Fruit fly (Drosophila melanogaster) whole organism, embryonic: ENCODE results near the gene unk.

Source experiments
- ATbp ChIP-seq: fragments of 200-800 bp; sonication (Bioruptor generic); optimal IDR thresholded peaks from 2 replicates; lab custom pipeline; 2017; ENCODE audit warnings: missing biosample characterization, mild to moderate bottlenecking, missing genetic modification characterization, missing genetic modification reagents
- B-H2 ChIP-seq: fragments of 200-800 bp; sonication (Bioruptor generic); optimal IDR thresholded peaks from 2 replicates; lab custom pipeline; 2018; ENCODE audit warnings: missing biosample characterization, mild to moderate bottlenecking, missing genetic modification characterization
- BEAF-32 ChIP-seq: fragments of 200-800 bp; sonication (Bioruptor generic); optimal IDR thresholded peaks from 3 replicates; lab custom pipeline; 2017; ENCODE audit warnings: missing biosample characterization, missing genetic modification characterization, mild to moderate bottlenecking, moderate library complexity, missing genetic modification reagents
- BtbVII ChIP-seq: fragments of 200-800 bp; sonication (Bioruptor generic); optimal IDR thresholded peaks from 3 replicates; lab custom pipeline; 2017; ENCODE audit warnings: missing biosample characterization, mild to moderate bottlenecking, missing genetic modification characterization
- CG10366 ChIP-seq: fragments of 200-800 bp; sonication (Bioruptor generic); IDR thresholded peaks from 2 replicates; pipeline ENCODE4 v1.3.6; 2022; ENCODE audit warnings: missing biosample characterization, missing genetic modification characterization
- CG10543 ChIP-seq: fragments of 200-800 bp; sonication (Bioruptor generic); optimal IDR thresholded peaks from 3 replicates; lab custom pipeline; 2017; ENCODE audit warnings: missing biosample characterization, mild to moderate bottlenecking, missing genetic modification characterization, moderate library complexity
- CG11247 ChIP-seq: fragments of 200-800 bp; sonication (Bioruptor generic); IDR thresholded peaks from 2 replicates; pipeline ENCODE4 v1.3.6; 2022; ENCODE audit warnings: missing biosample characterization, missing genetic modification characterization
- CG11504 ChIP-seq: fragments of 200-800 bp; sonication (Bioruptor generic); optimal IDR thresholded peaks from 3 replicates; lab custom pipeline; 2019; ENCODE audit warnings: missing biosample characterization, mild to moderate bottlenecking, missing genetic modification characterization, moderate library complexity
- CG11560 ChIP-seq: fragments of 200-800 bp; sonication (Bioruptor generic); IDR thresholded peaks from 3 replicates; pipeline ENCODE4 v1.3.6; 2022; ENCODE audit warnings: missing biosample characterization, missing genetic modification characterization
- CG12769 ChIP-seq: fragments of 200-800 bp; sonication (Bioruptor generic); optimal IDR thresholded peaks from 2 replicates; lab custom pipeline; 2019; ENCODE audit warnings: missing biosample characterization, mild to moderate bottlenecking, missing genetic modification characterization, moderate library complexity
- CG13296 ChIP-seq: fragments of 200-800 bp; sonication (Bioruptor generic); optimal IDR thresholded peaks from 3 replicates; lab custom pipeline; 2018; ENCODE audit warnings: missing biosample characterization, mild to moderate bottlenecking, missing genetic modification characterization
- CG13894 ChIP-seq: fragments of 200-800 bp; sonication (Bioruptor generic); optimal IDR thresholded peaks from 3 replicates; lab custom pipeline; 2018; ENCODE audit warnings: missing biosample characterization, mild to moderate bottlenecking, missing genetic modification characterization, moderate library complexity
- CG14860 ChIP-seq: fragments of 200-800 bp; sonication (Bioruptor generic); IDR thresholded peaks from 3 replicates; pipeline ENCODE4 v1.3.6; 2022; ENCODE audit warnings: missing biosample characterization, missing genetic modification characterization; ENCODE audit not compliant: partially characterized antibody
- CG1529 ChIP-seq: fragments of 200-800 bp; sonication (Bioruptor generic); optimal IDR thresholded peaks from 3 replicates; lab custom pipeline; 2018; ENCODE audit warnings: missing biosample characterization, missing genetic modification characterization
- CG18599 ChIP-seq: fragments of 200-800 bp; sonication (Bioruptor generic); optimal IDR thresholded peaks from 3 replicates; lab custom pipeline; 2017; ENCODE audit warnings: missing biosample characterization, missing genetic modification characterization, mild to moderate bottlenecking, moderate library complexity, missing genetic modification reagents
- CG31365 ChIP-seq: fragments of 200-800 bp; sonication (Bioruptor generic); optimal IDR thresholded peaks from 2 replicates; lab custom pipeline; 2018; ENCODE audit warnings: missing biosample characterization, mild to moderate bottlenecking, missing genetic modification characterization
- CG8290 ChIP-seq, 3 experiments: fragments of 200-800 bp; sonication (Bioruptor generic); optimal IDR thresholded peaks; 2 replicates each; lab custom pipeline; 2016 to 2019; ENCODE audit warnings: missing biosample characterization in 3 of 3, missing genetic modification characterization in 3 of 3, mild to moderate bottlenecking in 2 of 3, moderate library complexity in 1 of 3
- CkIIα-i1 ChIP-seq: fragments of 200-800 bp; sonication (Bioruptor generic); IDR thresholded peaks from 2 replicates; pipeline ENCODE4 v1.3.6; 2022; ENCODE audit warnings: missing biosample characterization, missing genetic modification characterization
- E2f1 ChIP-seq: fragments of 200-800 bp; sonication (Bioruptor generic); IDR thresholded peaks from 2 replicates; pipeline ENCODE4 v1.3.6; 2022; ENCODE audit warnings: missing biosample characterization, missing genetic modification characterization
- Ets97D ChIP-seq: fragments of 200-800 bp; sonication (Bioruptor generic); optimal IDR thresholded peaks from 3 replicates; lab custom pipeline; 2016; ENCODE audit warnings: missing biosample characterization, missing genetic modification characterization
- GATAe ChIP-seq: fragments of 200-800 bp; sonication (Bioruptor generic); conservative IDR thresholded peaks from 2 replicates; pipeline ENCODE4 v1.3.6; 2022; ENCODE audit warnings: missing biosample characterization, missing genetic modification characterization
- Hand ChIP-seq: fragments of 200-800 bp; sonication (Bioruptor generic); optimal IDR thresholded peaks from 2 replicates; lab custom pipeline; 2017; ENCODE audit warnings: mild to moderate bottlenecking, missing biosample characterization, missing genetic modification reagents, missing genetic modification characterization
- Lim3 ChIP-seq: fragments of 200-800 bp; sonication (Bioruptor generic); IDR thresholded peaks from 2 replicates; pipeline ENCODE4 v1.3.6; 2022; ENCODE audit warnings: missing biosample characterization, missing genetic modification characterization
- MESR4 ChIP-seq: fragments of 200-800 bp; sonication (Bioruptor generic); optimal IDR thresholded peaks from 2 replicates; lab custom pipeline; 2018; ENCODE audit warnings: missing biosample characterization, mild to moderate bottlenecking, missing genetic modification characterization, moderate library complexity
- MTF-1 ChIP-seq: fragments of 200-800 bp; sonication (Bioruptor generic); optimal IDR thresholded peaks from 2 replicates; lab custom pipeline; 2018; ENCODE audit warnings: missing biosample characterization, mild to moderate bottlenecking, missing genetic modification characterization, borderline replicate concordance
- NC2α ChIP-seq: fragments of 200-800 bp; sonication (Bioruptor generic); optimal IDR thresholded peaks from 2 replicates; lab custom pipeline; 2016; ENCODE audit warnings: missing biosample characterization, missing genetic modification characterization
- Nf-YC ChIP-seq: fragments of 200-800 bp; optimal IDR thresholded peaks from 3 replicates; lab custom pipeline; 2019; ENCODE audit warnings: missing biosample characterization, mild to moderate bottlenecking, missing genetic modification characterization, moderate library complexity
- bigmax ChIP-seq: fragments of 200-800 bp; sonication (Bioruptor generic); optimal IDR thresholded peaks from 2 replicates; lab custom pipeline; 2018; ENCODE audit warnings: missing biosample characterization, mild to moderate bottlenecking, missing genetic modification characterization
- cwo ChIP-seq: fragments of 200-800 bp; sonication (Bioruptor generic); optimal IDR thresholded peaks from 3 replicates; lab custom pipeline; 2017; ENCODE audit warnings: missing biosample characterization, missing genetic modification characterization, mild to moderate bottlenecking, moderate library complexity, missing genetic modification reagents
- dan ChIP-seq: fragments of 200-800 bp; sonication (Bioruptor generic); IDR thresholded peaks from 2 replicates; pipeline ENCODE4 v1.3.6; 2022; ENCODE audit warnings: missing biosample characterization, missing genetic modification characterization
- fd3F ChIP-seq: fragments of 200-800 bp; sonication (Bioruptor generic); optimal IDR thresholded peaks from 2 replicates; lab custom pipeline; 2018; ENCODE audit warnings: missing biosample characterization, mild to moderate bottlenecking, missing genetic modification characterization, moderate library complexity
- gem ChIP-seq: fragments of 200-800 bp; sonication (Bioruptor generic); optimal IDR thresholded peaks from 2 replicates; lab custom pipeline; 2019; ENCODE audit warnings: missing biosample characterization, mild to moderate bottlenecking, missing genetic modification characterization, moderate library complexity
- grau ChIP-seq: fragments of 200-800 bp; optimal IDR thresholded peaks from 3 replicates; lab custom pipeline; 2019; ENCODE audit warnings: missing biosample characterization, mild to moderate bottlenecking, missing genetic modification characterization, moderate library complexity
- gro ChIP-seq: fragments of 200-800 bp; sonication (Bioruptor generic); optimal IDR thresholded peaks from 2 replicates; lab custom pipeline; 2016; ENCODE audit warnings: missing biosample characterization, missing genetic modification characterization
- ken ChIP-seq: fragments of 200-800 bp; sonication (Bioruptor generic); IDR thresholded peaks from 3 replicates; pipeline ENCODE4 v1.3.6; 2022; ENCODE audit warnings: missing biosample characterization, missing genetic modification characterization
- klu ChIP-seq: fragments of 200-800 bp; sonication (Bioruptor generic); IDR thresholded peaks from 2 replicates; pipeline ENCODE4 v1.3.6; 2022; ENCODE audit warnings: missing biosample characterization, missing genetic modification characterization
- kni ChIP-seq: fragments of 200-800 bp; sonication (Bioruptor generic); optimal IDR thresholded peaks from 3 replicates; lab custom pipeline; 2017; ENCODE audit warnings: mild to moderate bottlenecking, missing biosample characterization, missing genetic modification reagents, missing genetic modification characterization
- otp ChIP-seq: fragments of 200-800 bp; sonication (Bioruptor generic); IDR thresholded peaks from 3 replicates; pipeline ENCODE4, ENCODE4 v1.3.6; 2022; ENCODE audit warnings: missing biosample characterization, missing genetic modification characterization
- peb ChIP-seq: fragments of 200-800 bp; sonication (Bioruptor generic); IDR thresholded peaks from 2 replicates; pipeline ENCODE4 v1.3.6; 2022; ENCODE audit warnings: missing biosample characterization, missing genetic modification characterization
- sens-2 ChIP-seq: fragments of 200-800 bp; sonication (Bioruptor generic); IDR thresholded peaks from 2 replicates; pipeline ENCODE4 v1.3.6; 2022; ENCODE audit warnings: missing biosample characterization, missing genetic modification characterization
- slp2 ChIP-seq: fragments of 200-800 bp; sonication (Bioruptor generic); optimal IDR thresholded peaks from 2 replicates; lab custom pipeline; 2016; ENCODE audit warnings: missing biosample characterization, missing genetic modification characterization
- sr ChIP-seq: fragments of 200-800 bp; sonication (Bioruptor generic); IDR thresholded peaks from 3 replicates; pipeline ENCODE4 v1.3.6; 2022; ENCODE audit warnings: missing biosample characterization, missing genetic modification characterization
- sug ChIP-seq: fragments of 200-800 bp; optimal IDR thresholded peaks from 2 replicates; lab custom pipeline; 2019; ENCODE audit warnings: missing biosample characterization, mild to moderate bottlenecking, missing genetic modification characterization, moderate library complexity
- tin ChIP-seq: fragments of 200-800 bp; sonication (Bioruptor generic); optimal IDR thresholded peaks from 3 replicates; lab custom pipeline; 2016; ENCODE audit warnings: missing biosample characterization, missing genetic modification characterization
- tio ChIP-seq: fragments of 200-800 bp; sonication (Bioruptor generic); optimal IDR thresholded peaks from 2 replicates; lab custom pipeline; 2017; ENCODE audit warnings: missing biosample characterization, missing genetic modification characterization, inconsistent platforms
- tll ChIP-seq, 2 experiments: fragments of 200-800 bp in 1 of 2; fragments of >200 bp in 1 of 2; sonication (Bioruptor generic) in 1 of 2; optimal IDR thresholded peaks; 2 replicates each; lab custom pipeline; 2017 to 2019; ENCODE audit warnings: missing biosample characterization in 2 of 2, missing genetic modification characterization in 2 of 2, mild to moderate bottlenecking in 1 of 2, moderate library complexity in 1 of 2
- toy ChIP-seq: fragments of 200-800 bp; sonication (Bioruptor generic); IDR thresholded peaks from 2 replicates; pipeline ENCODE4 v1.3.6; 2022; ENCODE audit warnings: missing biosample characterization, missing genetic modification characterization
- usp ChIP-seq: fragments of >200 bp; optimal IDR thresholded peaks from 2 replicates; lab custom pipeline; 2017; ENCODE audit warnings: missing biosample characterization, missing genetic modification characterization

unk gene

dm6 chr3R:23164630-23165029 is 7.0 kb upstream of the unk start:
- no peak for TF ChIP-seq toy
- no peak for TF ChIP-seq usp (GFP tag; lab: Kevin White, UChicago)
- TF ChIP-seq dan (GFP tag; lab: Robert Waterston, UW) = no peak
- TF ChIP-seq BEAF-32 (GFP tag; lab: Kevin White, UChicago) = no peak
- TF ChIP-seq NC2α (GFP tag; lab: Kevin White, UChicago) = no peak
- TF ChIP-seq CG11560 (tag; lab: Robert Waterston, UW) = no peak
- TF ChIP-seq E2f1 = no peak
- no peak for TF ChIP-seq tio (GFP tag; lab: Kevin White, UChicago)
- no peak for TF ChIP-seq CkIIα-i1 (GFP tag; lab: Robert Waterston, UW)
- no peak for TF ChIP-seq Lim3 (GFP tag; lab: Robert Waterston, UW)
- TF ChIP-seq CG8290 (GFP tag; optimal IDR thresholded peaks at IDR 0.05; lab: Kevin White, UChicago) = no peak
- TF ChIP-seq CG8290 (tag; optimal IDR thresholded peaks at IDR 0.05; lab: Kevin White, UChicago) = no peak
- no peak for TF ChIP-seq tll (GFP tag; optimal IDR thresholded peaks at IDR 0.05; lab: Kevin White, UChicago)
- no peak for TF ChIP-seq klu (GFP tag; lab: Robert Waterston, UW)
- no peak for TF ChIP-seq CG31365 (tag; lab: Kevin White, UChicago)
- no peak for TF ChIP-seq GATAe (GFP tag; lab: Robert Waterston, UW)
- no peak for TF ChIP-seq kni (GFP tag; lab: Kevin White, UChicago)

dm6 chr3R:23164134-23164533 is 6.5 kb upstream of the unk start:
- no peak for TF ChIP-seq CG11247 (GFP tag; lab: Robert Waterston, UW)
- no peak for TF ChIP-seq CG1529 (GFP tag; lab: Kevin White, UChicago)
- no peak for TF ChIP-seq tin (GFP tag; lab: Kevin White, UChicago)
- TF ChIP-seq sr (GFP tag; lab: Robert Waterston, UW) = no peak
- no peak for TF ChIP-seq MESR4
- no peak for TF ChIP-seq CG10543 (GFP tag; lab: Kevin White, UChicago)
- no peak for TF ChIP-seq peb (GFP tag; lab: Robert Waterston, UW)
- no peak for TF ChIP-seq CG10366 (GFP tag; lab: Robert Waterston, UW)
- TF ChIP-seq ken = no peak
- no peak for TF ChIP-seq CG14860
- no peak for TF ChIP-seq slp2 (GFP tag; lab: Kevin White, UChicago)
- TF ChIP-seq Ets97D (GFP tag; lab: Kevin White, UChicago) = no peak
- TF ChIP-seq fd3F (GFP tag; lab: Kevin White, UChicago) = no peak
- TF ChIP-seq CG11504 (tag; lab: Kevin White, UChicago) = no peak
- no peak for TF ChIP-seq ATbp (GFP tag; lab: Kevin White, UChicago)
- TF ChIP-seq MTF-1 (GFP tag; lab: Kevin White, UChicago) = no peak

dm6 chr3R:23161288-23161870 is 3.7 kb upstream of the unk start, which contains the start of gene CG13829:
Gene CG13829, minus strand, starts transcription at chr3R:23161338.
- TF ChIP-seq sug (tag; lab: Kevin White, UChicago) = peak; percentile 93
- peak; percentile 21; the same call in 1 of the 2 replicates for TF ChIP-seq Lim3 (GFP tag; lab: Robert Waterston, UW)
- peak; percentile 37 for TF ChIP-seq CG13296 (GFP tag; lab: Kevin White, UChicago)
- peak; percentile 45; the same call in 1 of the 2 replicates for TF ChIP-seq sens-2
- peak; percentile 7 for TF ChIP-seq grau
- TF ChIP-seq CG18599 (GFP tag; lab: Kevin White, UChicago) = peak; percentile 57
- TF ChIP-seq bigmax = peak; percentile 29
- TF ChIP-seq Hand (GFP tag; lab: Kevin White, UChicago) = peak; percentile 13
- peak; percentile 54 for TF ChIP-seq CG13894 (tag; lab: Kevin White, UChicago)
- TF ChIP-seq cwo (GFP tag; lab: Kevin White, UChicago) = peak; percentile 63
- peak; percentile 32 for TF ChIP-seq B-H2 (GFP tag; lab: Kevin White, UChicago)
- no peak for TF ChIP-seq CG14860
- peak; percentile 36 for TF ChIP-seq gem
- peak; percentile 8 for TF ChIP-seq CG12769 (tag; lab: Kevin White, UChicago)
- peak; percentile 51 for TF ChIP-seq Nf-YC (tag; lab: Kevin White, UChicago)
- peak; percentile 52 for TF ChIP-seq gro (GFP tag; lab: Kevin White, UChicago)
- TF ChIP-seq BtbVII (GFP tag; lab: Kevin White, UChicago) = peak; percentile 32
- TF ChIP-seq otp (GFP tag; lab: Robert Waterston, UW) = no peak
